Fruit fly (Drosophila melanogaster) whole organism, prepupa: Measurements from ENCODE around the gene TfIIA-S.

Experiments
- CG10631 ChIP-seq: fragments of 200-800 bp; sonication (Bioruptor generic); optimal IDR thresholded peaks from 2 replicates; lab custom pipeline; 2016; ENCODE audit warnings: missing biosample characterization, missing genetic modification characterization
- CG11902 ChIP-seq: fragments of 200-800 bp; sonication (Bioruptor generic); optimal IDR thresholded peaks from 3 replicates; lab custom pipeline; 2016; ENCODE audit warnings: missing biosample characterization, missing genetic modification characterization
- CG16779 ChIP-seq: fragments of 200-800 bp; sonication (Bioruptor generic); optimal IDR thresholded peaks from 3 replicates; lab custom pipeline; 2017; ENCODE audit warnings: missing biosample characterization, mild to moderate bottlenecking, missing genetic modification characterization
- CG31627 ChIP-seq: fragments of 200-800 bp; sonication (Bioruptor generic); optimal IDR thresholded peaks from 3 replicates; lab custom pipeline; 2016; ENCODE audit warnings: missing biosample characterization, missing genetic modification characterization
- CG6792 ChIP-seq: fragments of 200-800 bp; sonication (Bioruptor generic); optimal IDR thresholded peaks from 3 replicates; lab custom pipeline; 2016; ENCODE audit warnings: missing biosample characterization, missing genetic modification characterization
- CG6854 ChIP-seq: fragments of 200-800 bp; sonication (Bioruptor generic); optimal IDR thresholded peaks from 2 replicates; lab custom pipeline; 2017; ENCODE audit warnings: missing biosample characterization, mild to moderate bottlenecking, missing genetic modification characterization
- CG7368 ChIP-seq: fragments of 200-800 bp; sonication (Bioruptor generic); optimal IDR thresholded peaks from 3 replicates; lab custom pipeline; 2016; ENCODE audit warnings: missing biosample characterization, missing genetic modification characterization
- Hr4 ChIP-seq: fragments of 200-800 bp; sonication (Bioruptor generic); optimal IDR thresholded peaks from 3 replicates; lab custom pipeline; 2016; ENCODE audit warnings: missing biosample characterization, missing genetic modification characterization
- Smox ChIP-seq: fragments of 200-800 bp; sonication (Bioruptor generic); optimal IDR thresholded peaks from 3 replicates; lab custom pipeline; 2016; ENCODE audit warnings: missing biosample characterization, missing genetic modification characterization
- Sox14 ChIP-seq: fragments of 200-800 bp; sonication (Bioruptor generic); optimal IDR thresholded peaks from 3 replicates; lab custom pipeline; 2016; ENCODE audit warnings: missing biosample characterization, missing genetic modification characterization
- Sox15 ChIP-seq: fragments of 200-800 bp; sonication (Bioruptor generic); optimal IDR thresholded peaks from 3 replicates; lab custom pipeline; 2016; ENCODE audit warnings: missing biosample characterization, missing genetic modification characterization
- achi ChIP-seq: fragments of 200-800 bp; sonication (Bioruptor generic); optimal IDR thresholded peaks from 3 replicates; lab custom pipeline; 2016; ENCODE audit warnings: missing biosample characterization, missing genetic modification characterization
- cyc ChIP-seq: fragments of 200-800 bp; sonication (Bioruptor generic); optimal IDR thresholded peaks from 3 replicates; lab custom pipeline; 2016; ENCODE audit warnings: missing biosample characterization, missing genetic modification characterization
- esn ChIP-seq: fragments of 200-800 bp; sonication (Bioruptor generic); optimal IDR thresholded peaks from 2 replicates; lab custom pipeline; 2016; ENCODE audit warnings: missing biosample characterization, mild to moderate bottlenecking, missing genetic modification characterization, moderate library complexity
- fd59A ChIP-seq: fragments of 200-800 bp; sonication (Bioruptor generic); optimal IDR thresholded peaks from 2 replicates; lab custom pipeline; 2017; ENCODE audit warnings: missing biosample characterization, mild to moderate bottlenecking, missing genetic modification characterization, missing genetic modification reagents
- net ChIP-seq: fragments of 200-800 bp; sonication (Bioruptor generic); optimal IDR thresholded peaks from 3 replicates; lab custom pipeline; 2016; ENCODE audit warnings: missing biosample characterization, missing genetic modification characterization
- pdm3 ChIP-seq: fragments of 200-800 bp; sonication (Bioruptor generic); optimal IDR thresholded peaks from 3 replicates; lab custom pipeline; 2016; ENCODE audit warnings: missing biosample characterization, missing genetic modification characterization
- spab ChIP-seq: fragments of 200-800 bp; sonication (Bioruptor generic); optimal IDR thresholded peaks from 2 replicates; lab custom pipeline; 2017; ENCODE audit warnings: missing biosample characterization, mild to moderate bottlenecking, missing genetic modification characterization, missing genetic modification reagents
- ss ChIP-seq, 2 experiments: fragments of 200-800 bp; sonication (Bioruptor generic); optimal IDR thresholded peaks; 2 replicates in 1 of 2; 3 replicates in 1 of 2; lab custom pipeline; 2017 to 2018; ENCODE audit warnings: mild to moderate bottlenecking in 2 of 2, missing biosample characterization in 2 of 2, missing genetic modification characterization in 2 of 2, moderate library complexity in 1 of 2

Gene TfIIA-S

dm6 chr3R:23849599-23849998 is 41.3 kb downstream of the TfIIA-S start:
- TF ChIP-seq Sox15 (GFP tag; lab: Kevin White, UChicago) (no peak), ss (GFP tag; optimal IDR thresholded peaks at IDR 0.05; lab: Kevin White, UChicago) (no peak), pdm3 (GFP tag; lab: Kevin White, UChicago) (no peak), Sox14 (GFP tag; lab: Kevin White, UChicago) (no peak), CG11902 (GFP tag; lab: Kevin White, UChicago) (no peak), esn (GFP tag; lab: Kevin White, UChicago) (no peak), CG31627 (GFP tag; lab: Kevin White, UChicago) (no peak), cyc (no peak), Smox (GFP tag; lab: Kevin White, UChicago) (no peak), CG7368 (GFP tag; lab: Kevin White, UChicago) (no peak), net (GFP tag; lab: Kevin White, UChicago) (no peak), CG6792 (no peak), achi (GFP tag; lab: Kevin White, UChicago) (no peak), CG10631 (no peak)

dm6 chr3R:23846107-23846506 is 44.8 kb downstream of the TfIIA-S start:
- no peak for TF ChIP-seq spab
- TF ChIP-seq Hr4, result no peak
- TF ChIP-seq CG16779 (tag; lab: Kevin White, UChicago), result no peak
- no peak for TF ChIP-seq CG6854 (GFP tag; lab: Kevin White, UChicago)
- no peak for TF ChIP-seq fd59A (GFP tag; lab: Kevin White, UChicago)
- TF ChIP-seq CG6792, result no peak
